Fruit fly (Drosophila melanogaster) whole organism, embryonic: ENCODE measurements around the gene Mettl4.

Experiments used
- Aef1 ChIP-seq: fragments of 200-800 bp; sonication (Bioruptor generic); IDR thresholded peaks from 3 replicates; pipeline ENCODE4 v1.3.6; 2022; ENCODE audit warnings: missing biosample characterization, missing genetic modification characterization
- BtbVII ChIP-seq: fragments of 200-800 bp; sonication (Bioruptor generic); optimal IDR thresholded peaks from 3 replicates; lab custom pipeline; 2017; ENCODE audit warnings: missing biosample characterization, mild to moderate bottlenecking, missing genetic modification characterization
- CG10274 ChIP-seq: fragments of 200-800 bp; sonication (Bioruptor generic); optimal IDR thresholded peaks from 3 replicates; lab custom pipeline; 2017; ENCODE audit warnings: missing biosample characterization, mild to moderate bottlenecking, missing genetic modification characterization
- CG11085 ChIP-seq: fragments of 200-800 bp; sonication (Bioruptor generic); IDR thresholded peaks from 2 replicates; pipeline ENCODE4 v1.3.6; 2022; ENCODE audit warnings: missing biosample characterization, missing genetic modification characterization
- CG12104 ChIP-seq: fragments of 200-800 bp; sonication (Bioruptor generic); optimal IDR thresholded peaks from 3 replicates; lab custom pipeline; 2016; ENCODE audit warnings: missing biosample characterization, missing genetic modification characterization
- CG12155 ChIP-seq: fragments of 200-800 bp; sonication (Bioruptor generic); optimal IDR thresholded peaks from 3 replicates; lab custom pipeline; 2016; ENCODE audit warnings: missing biosample characterization, missing genetic modification characterization
- CG12299 ChIP-seq: fragments of 200-800 bp; sonication (Bioruptor generic); optimal IDR thresholded peaks from 2 replicates; lab custom pipeline; 2018; ENCODE audit warnings: missing biosample characterization, mild to moderate bottlenecking, missing genetic modification characterization
- CG1233 ChIP-seq: fragments of 200-800 bp; sonication (Bioruptor generic); optimal IDR thresholded peaks from 4 replicates; lab custom pipeline; 2018; ENCODE audit warnings: missing biosample characterization, mild to moderate bottlenecking, missing genetic modification characterization
- CG12391 ChIP-seq: fragments of 200-800 bp; sonication (Bioruptor generic); optimal IDR thresholded peaks from 3 replicates; lab custom pipeline; 2018; ENCODE audit warnings: missing biosample characterization, mild to moderate bottlenecking, missing genetic modification characterization, moderate library complexity
- CG1647 ChIP-seq: fragments of 200-800 bp; sonication (Bioruptor generic); optimal IDR thresholded peaks from 3 replicates; lab custom pipeline; 2016; ENCODE audit warnings: missing biosample characterization, missing genetic modification characterization
- CG16863 ChIP-seq: fragments of 200-800 bp; sonication (Bioruptor generic); optimal IDR thresholded peaks from 3 replicates; lab custom pipeline; 2016; ENCODE audit warnings: missing biosample characterization, missing genetic modification characterization
- CG17359 ChIP-seq: fragments of 200-800 bp; sonication (Bioruptor generic); optimal IDR thresholded peaks from 3 replicates; lab custom pipeline; 2018; ENCODE audit warnings: missing biosample characterization, mild to moderate bottlenecking, missing genetic modification characterization, moderate library complexity
- CG18599 ChIP-seq: fragments of 200-800 bp; sonication (Bioruptor generic); optimal IDR thresholded peaks from 3 replicates; lab custom pipeline; 2017; ENCODE audit warnings: missing biosample characterization, missing genetic modification characterization, mild to moderate bottlenecking, moderate library complexity, missing genetic modification reagents
- CG2875 ChIP-seq: fragments of 200-800 bp; sonication (Bioruptor generic); optimal IDR thresholded peaks from 2 replicates; lab custom pipeline; 2017; ENCODE audit warnings: missing biosample characterization, mild to moderate bottlenecking, missing genetic modification characterization, missing genetic modification reagents
- CG3726 ChIP-seq: fragments of 200-800 bp; sonication (Bioruptor generic); IDR thresholded peaks from 3 replicates; pipeline ENCODE4, ENCODE4 v1.3.6; 2022; ENCODE audit warnings: missing biosample characterization, missing genetic modification characterization
- CG3847 ChIP-seq: fragments of 200-800 bp; sonication (Bioruptor generic); IDR thresholded peaks from 2 replicates; pipeline ENCODE4 v1.3.6; 2022; ENCODE audit warnings: missing biosample characterization, missing genetic modification characterization
- CG6175 ChIP-seq: fragments of 200-800 bp; sonication (Bioruptor generic); IDR thresholded peaks from 3 replicates; pipeline ENCODE4 v1.3.6; 2022; ENCODE audit warnings: missing biosample characterization, missing genetic modification characterization
- CG6813 ChIP-seq: fragments of 200-800 bp; sonication (Bioruptor generic); optimal IDR thresholded peaks from 2 replicates; lab custom pipeline; 2017; ENCODE audit warnings: missing biosample characterization, missing genetic modification characterization, mild to moderate bottlenecking, moderate library complexity, missing genetic modification reagents
- CG7745 ChIP-seq: fragments of 200-800 bp; sonication (Bioruptor generic); optimal IDR thresholded peaks from 2 replicates; lab custom pipeline; 2018; ENCODE audit warnings: missing biosample characterization, mild to moderate bottlenecking, missing genetic modification characterization, moderate library complexity
- CG7786 ChIP-seq: fragments of 200-800 bp; sonication (Bioruptor generic); optimal IDR thresholded peaks from 2 replicates; lab custom pipeline; 2016; ENCODE audit warnings: missing biosample characterization, missing genetic modification characterization
- CG7963 ChIP-seq: fragments of 200-800 bp; sonication (Bioruptor generic); IDR thresholded peaks from 3 replicates; pipeline ENCODE4 v1.3.6; 2022; ENCODE audit warnings: missing biosample characterization, missing genetic modification characterization; ENCODE audit not compliant: partially characterized antibody
- CG9817 ChIP-seq: fragments of 200-800 bp; sonication (Bioruptor generic); optimal IDR thresholded peaks from 2 replicates; lab custom pipeline; 2018; ENCODE audit warnings: missing biosample characterization, mild to moderate bottlenecking, missing genetic modification characterization, moderate library complexity
- Dip2 ChIP-seq: fragments of 200-800 bp; sonication (Bioruptor generic); IDR thresholded peaks from 2 replicates; pipeline ENCODE4 v1.3.6; 2022; ENCODE audit warnings: missing biosample characterization, missing genetic modification characterization
- Fer1 ChIP-seq: fragments of 200-800 bp; sonication (Bioruptor generic); optimal IDR thresholded peaks from 2 replicates; lab custom pipeline; 2017; ENCODE audit warnings: missing biosample characterization, mild to moderate bottlenecking, missing genetic modification characterization
- HHEX ChIP-seq: fragments of 200-800 bp; sonication (Bioruptor generic); optimal IDR thresholded peaks from 3 replicates; lab custom pipeline; 2017; ENCODE audit warnings: missing biosample characterization, mild to moderate bottlenecking, missing genetic modification characterization, missing genetic modification reagents
- HmgD ChIP-seq: fragments of 200-800 bp; sonication (Bioruptor generic); optimal IDR thresholded peaks from 3 replicates; lab custom pipeline; 2016; ENCODE audit warnings: missing biosample characterization, missing genetic modification characterization
- Max ChIP-seq: fragments of 200-800 bp; sonication (Bioruptor generic); optimal IDR thresholded peaks from 2 replicates; lab custom pipeline; 2016; ENCODE audit warnings: missing biosample characterization, mild to moderate bottlenecking, missing genetic modification characterization
- NFAT ChIP-seq: fragments of 200-800 bp; sonication (Bioruptor generic); IDR thresholded peaks from 2 replicates; pipeline ENCODE4 v1.3.6; 2022; ENCODE audit warnings: missing biosample characterization, missing genetic modification characterization
- Nf-YB ChIP-seq: fragments of 200-800 bp; sonication (Bioruptor generic); optimal IDR thresholded peaks from 3 replicates; lab custom pipeline; 2019; ENCODE audit warnings: missing biosample characterization, mild to moderate bottlenecking, missing genetic modification characterization, moderate library complexity
- ase ChIP-seq: fragments of 200-800 bp; sonication (Bioruptor generic); IDR thresholded peaks from 3 replicates; pipeline ENCODE4 v1.3.6; 2022; ENCODE audit warnings: missing biosample characterization, missing genetic modification characterization
- bab2 ChIP-seq: fragments of 200-800 bp; sonication (Bioruptor generic); optimal IDR thresholded peaks from 2 replicates; lab custom pipeline; 2016; ENCODE audit warnings: missing biosample characterization, missing genetic modification characterization
- cad ChIP-seq: fragments of >200 bp; optimal IDR thresholded peaks from 2 replicates; lab custom pipeline; 2017; ENCODE audit warnings: missing biosample characterization, missing genetic modification characterization
- crp ChIP-seq, 2 experiments: fragments of 200-800 bp; sonication (Bioruptor generic); optimal IDR thresholded peaks; 2 replicates in 1 of 2; 3 replicates in 1 of 2; lab custom pipeline; 2017; ENCODE audit warnings: missing biosample characterization in 2 of 2, missing genetic modification characterization in 2 of 2, mild to moderate bottlenecking in 1 of 2, moderate library complexity in 1 of 2
- dan ChIP-seq: fragments of 200-800 bp; sonication (Bioruptor generic); IDR thresholded peaks from 2 replicates; pipeline ENCODE4 v1.3.6; 2022; ENCODE audit warnings: missing biosample characterization, missing genetic modification characterization
- dmrt11E ChIP-seq: fragments of 200-800 bp; sonication (Bioruptor generic); optimal IDR thresholded peaks from 3 replicates; lab custom pipeline; 2018; ENCODE audit warnings: missing biosample characterization, mild to moderate bottlenecking, missing genetic modification characterization, moderate library complexity
- esg ChIP-seq: fragments of 200-800 bp; sonication (Bioruptor generic); conservative IDR thresholded peaks from 2 replicates; pipeline ENCODE4 v1.3.6; 2022; ENCODE audit warnings: missing biosample characterization, missing genetic modification characterization
- ewg ChIP-seq: fragments of 200-800 bp; sonication (Bioruptor generic); optimal IDR thresholded peaks from 3 replicates; lab custom pipeline; 2017; ENCODE audit warnings: mild to moderate bottlenecking, missing biosample characterization, missing genetic modification reagents, missing genetic modification characterization
- exex ChIP-seq: fragments of 200-800 bp; sonication (Bioruptor generic); optimal IDR thresholded peaks from 4 replicates; lab custom pipeline; 2018; ENCODE audit warnings: missing biosample characterization, mild to moderate bottlenecking, missing genetic modification characterization, moderate library complexity
- fru ChIP-seq: fragments of >200 bp; optimal IDR thresholded peaks from 2 replicates; lab custom pipeline; 2017
- ind ChIP-seq: fragments of 200-800 bp; sonication (Bioruptor generic); optimal IDR thresholded peaks from 3 replicates; lab custom pipeline; 2016; ENCODE audit warnings: missing biosample characterization, missing genetic modification characterization
- kah ChIP-seq: fragments of 200-800 bp; sonication (Bioruptor generic); optimal IDR thresholded peaks from 2 replicates; lab custom pipeline; 2018; ENCODE audit warnings: missing biosample characterization, mild to moderate bottlenecking, missing genetic modification characterization
- ken ChIP-seq: fragments of 200-800 bp; sonication (Bioruptor generic); IDR thresholded peaks from 3 replicates; pipeline ENCODE4 v1.3.6; 2022; ENCODE audit warnings: missing biosample characterization, missing genetic modification characterization
- mam ChIP-seq: fragments of 200-800 bp; sonication (Bioruptor generic); optimal IDR thresholded peaks from 3 replicates; lab custom pipeline; 2016; ENCODE audit warnings: missing biosample characterization, missing genetic modification characterization
- nerfin-2 ChIP-seq: fragments of 200-800 bp; sonication (Bioruptor generic); IDR thresholded peaks from 2 replicates; pipeline ENCODE4 v1.3.6; 2022; ENCODE audit warnings: missing biosample characterization, missing genetic modification characterization; ENCODE audit not compliant: partially characterized antibody
- sd ChIP-seq: fragments of 200-800 bp; sonication (Bioruptor generic); optimal IDR thresholded peaks from 3 replicates; lab custom pipeline; 2018; ENCODE audit warnings: missing biosample characterization, mild to moderate bottlenecking, missing genetic modification characterization, moderate library complexity
- seq ChIP-seq: fragments of 200-800 bp; sonication (Bioruptor generic); IDR thresholded peaks from 2 replicates; pipeline ENCODE4 v1.3.6; 2022; ENCODE audit warnings: missing biosample characterization, missing genetic modification characterization
- sna ChIP-seq: fragments of 200-800 bp; sonication (Bioruptor generic); IDR thresholded peaks from 2 replicates; pipeline ENCODE4 v1.3.6; 2022; ENCODE audit warnings: missing biosample characterization, missing genetic modification characterization; ENCODE audit not compliant: partially characterized antibody
- tio ChIP-seq: fragments of 200-800 bp; sonication (Bioruptor generic); optimal IDR thresholded peaks from 2 replicates; lab custom pipeline; 2017; ENCODE audit warnings: missing biosample characterization, missing genetic modification characterization, inconsistent platforms
- vvl ChIP-seq: fragments of 200-800 bp; sonication (Bioruptor generic); IDR thresholded peaks from 2 replicates; pipeline ENCODE4 v1.3.6; 2022; ENCODE audit warnings: missing biosample characterization, missing genetic modification characterization

The Mettl4 gene

DNA sequence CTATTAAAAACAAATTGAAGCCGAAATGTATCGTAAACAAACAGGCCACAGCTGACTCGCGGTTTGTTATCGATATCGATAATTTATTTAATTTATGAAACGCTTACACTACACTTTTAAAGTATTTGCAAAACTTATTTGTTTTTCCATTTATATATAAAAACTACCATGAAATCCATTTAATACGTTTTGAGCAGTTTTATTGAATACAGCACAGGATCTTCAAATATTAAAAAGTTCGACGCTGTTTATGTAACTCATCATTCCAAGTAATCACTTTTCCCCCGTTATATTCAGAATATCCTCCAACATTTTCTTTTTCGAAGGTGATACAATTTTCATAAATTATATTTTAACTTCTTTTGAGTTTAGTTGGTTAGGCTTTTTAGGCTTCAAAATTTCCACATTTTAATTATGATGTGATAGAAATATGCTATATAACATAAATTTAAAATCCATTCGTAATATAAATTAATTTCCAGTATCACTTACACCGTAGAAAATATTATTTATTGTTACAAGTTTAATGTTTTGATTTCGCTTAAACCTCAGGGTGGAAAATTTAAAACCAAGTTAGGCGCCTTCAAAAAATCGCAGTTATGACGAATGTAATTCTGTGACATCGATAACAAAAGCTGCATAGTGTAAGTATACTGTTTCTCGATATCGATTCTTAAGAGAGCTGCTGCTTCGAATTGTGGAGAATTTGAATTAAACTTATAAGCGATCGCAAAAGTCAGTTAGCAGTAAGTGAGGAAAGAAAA is 3.8 kb downstream of the Mettl4 start, which contains the start of the genes CG10324 and CCT3 (continued):
- TF ChIP-seq CG12391 (tag; lab: Kevin White, UChicago) = peak; percentile 75
- peak; percentile 70 for TF ChIP-seq CG17359 (tag; lab: Kevin White, UChicago)
- peak; percentile 48; the same call in 1 of the 3 replicates for TF ChIP-seq CG7963 (GFP tag; lab: Robert Waterston, UW)
- no peak for TF ChIP-seq CG2875
- peak; percentile 18 to 85 for TF ChIP-seq crp (GFP tag; optimal IDR thresholded peaks at IDR 0.05; lab: Kevin White, UChicago)
- TF ChIP-seq CG10274 (GFP tag; lab: Kevin White, UChicago) = no peak
- TF ChIP-seq Dip2 = no peak
- TF ChIP-seq Aef1 (GFP tag; lab: Robert Waterston, UW) = peak; percentile 25; the same call in 1 of the 3 replicates
- TF ChIP-seq HHEX = peak; percentile 51
- TF ChIP-seq esg = peak; percentile 57
- TF ChIP-seq CG6813 (GFP tag; lab: Kevin White, UChicago) = no peak
- peak; percentile 66 for TF ChIP-seq sna
- TF ChIP-seq ewg (GFP tag; lab: Kevin White, UChicago) = no peak
- TF ChIP-seq CG12299 (tag; lab: Kevin White, UChicago) = peak; percentile 52
- no peak for TF ChIP-seq dan (GFP tag; lab: Robert Waterston, UW)
- peak; percentile 34; the same call in 1 of the 3 replicates for TF ChIP-seq ase (GFP tag; lab: Robert Waterston, UW)
- TF ChIP-seq Fer1 = peak; percentile 53
- peak; percentile 53 for TF ChIP-seq Max (GFP tag; lab: Kevin White, UChicago)
- TF ChIP-seq Nf-YB = peak; percentile 42
- peak; percentile 60 for TF ChIP-seq NFAT
- no peak for TF ChIP-seq HmgD (GFP tag; lab: Kevin White, UChicago)
- TF ChIP-seq cad (GFP tag; lab: Kevin White, UChicago) = no peak
- TF ChIP-seq CG1233 (GFP tag; lab: Kevin White, UChicago) = peak; percentile 51
- peak; percentile 74; the same call in 2 of the 3 replicates for TF ChIP-seq ken (GFP tag; lab: Robert Waterston, UW)
- TF ChIP-seq CG16863 = peak; percentile 17
- TF ChIP-seq ind = peak; percentile 59
- TF ChIP-seq CG1647 (GFP tag; lab: Kevin White, UChicago) = no peak
- TF ChIP-seq bab2 = peak; percentile 56
- peak; percentile 80 for TF ChIP-seq CG9817
- no peak for TF ChIP-seq fru (lab: Kevin White, UChicago)
- TF ChIP-seq CG18599 (GFP tag; lab: Kevin White, UChicago) = no peak
- peak; percentile 45 for TF ChIP-seq mam (GFP tag; lab: Kevin White, UChicago)
- TF ChIP-seq CG6175 = no peak
- peak; percentile 66 for TF ChIP-seq dmrt11E (tag; lab: Kevin White, UChicago)
- TF ChIP-seq CG3847 = peak; percentile 60
- peak; percentile 26 for TF ChIP-seq kah
- peak; percentile 22 for TF ChIP-seq CG12155 (GFP tag; lab: Kevin White, UChicago)
- peak; percentile 77 for TF ChIP-seq vvl (GFP tag; lab: Robert Waterston, UW)
- TF ChIP-seq sd (tag; lab: Kevin White, UChicago) = no peak
- TF ChIP-seq CG7786 (GFP tag; lab: Kevin White, UChicago) = peak; percentile 41
- TF ChIP-seq seq (GFP tag; lab: Robert Waterston, UW) = peak; percentile 40; the same call in 1 of the 2 replicates
- peak; percentile 66 for TF ChIP-seq CG12104
- TF ChIP-seq tio = no peak
- no peak for TF ChIP-seq CG7745 (tag; lab: Kevin White, UChicago)
- no peak for TF ChIP-seq exex (tag; lab: Kevin White, UChicago)
- no peak for TF ChIP-seq CG11085 (GFP tag; lab: Robert Waterston, UW)
- TF ChIP-seq CG3726 (GFP tag; lab: Robert Waterston, UW) = no peak
- 0 out of 2 replicates have a peak, but pooled peaks have one; percentile 46 for TF ChIP-seq nerfin-2 (GFP tag; lab: Robert Waterston, UW)
- peak; percentile 62 for TF ChIP-seq BtbVII (GFP tag; lab: Kevin White, UChicago)
